Worm (Caenorhabditis elegans): ENCODE measurements around the gene srd-13.

DNA sequence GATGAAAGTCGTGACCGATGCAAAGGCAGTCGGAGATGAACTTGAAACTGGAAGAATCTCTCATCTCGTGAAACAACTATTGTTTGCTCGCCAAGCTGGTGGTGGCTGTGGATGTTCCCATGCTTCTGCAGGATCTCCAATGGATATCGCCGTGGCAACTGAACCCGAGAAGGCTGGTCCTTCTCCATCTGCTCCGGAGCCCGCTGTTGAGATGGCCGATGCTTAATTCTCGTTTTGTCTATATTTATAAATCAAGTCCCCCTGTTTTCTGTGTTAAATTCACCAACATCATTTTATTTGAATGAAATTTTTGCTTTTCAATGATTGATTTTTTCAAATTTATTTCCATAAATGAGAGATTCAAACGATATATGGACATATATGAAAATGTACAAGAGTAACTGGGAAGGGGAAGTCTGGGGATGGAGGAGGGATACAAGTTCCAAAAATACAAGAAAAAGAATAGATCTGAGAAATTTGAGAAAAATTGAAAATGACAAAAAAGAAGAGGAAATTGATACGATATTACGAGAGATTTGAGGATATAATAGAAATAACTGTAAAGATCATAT lies 15.4 kb upstream of the srd-13 start:
- TF ChIP-seq nhr-11 (tag; optimal IDR thresholded peaks at IDR 0.05) (no peak), unc-55 (GFP tag; optimal IDR thresholded peaks at IDR 0.05) (no peak), fax-1 (tag; optimal IDR thresholded peaks at IDR 0.05) (no peak)

Data from whole organism, late embryonic.